ENCODE assay signal across 5 fruit fly cellular contexts in genomic region chr3L:1886125-1886544, dm6.
A peak's percentile ranks its signal among the peaks of the same experiment; 100 is the strongest.
TF ChIP-seq lines count a peak whose summit lies in the region.

No protein-coding gene starts in this region.

- TF ChIP-seq CTCF in whole organism, embryonic (GFP tag; optimal IDR thresholded peaks at IDR 0.05; lab: Kevin White, UChicago): peak; percentile 39

TF ChIP-seq in whole organism, adult, 20 proteins besides CTCF, POLR2A, EP300 and RAD21:
- peak; percentile 32 for TF ChIP-seq CG14711 (tag; optimal IDR thresholded peaks at IDR 0.05; lab: Kevin White, UChicago)
- no peak for TF ChIP-seq CG11617 (GFP tag; optimal IDR thresholded peaks at IDR 0.05; lab: Kevin White, UChicago)
- TF ChIP-seq tj (GFP tag; optimal IDR thresholded peaks at IDR 0.05; lab: Kevin White, UChicago): no peak
- no peak for TF ChIP-seq cic (GFP tag; optimal IDR thresholded peaks at IDR 0.05; lab: Kevin White, UChicago)
- peak; percentile 72 for TF ChIP-seq bab1 (GFP tag; optimal IDR thresholded peaks at IDR 0.05; lab: Kevin White, UChicago)
- TF ChIP-seq CG7101 (tag; optimal IDR thresholded peaks at IDR 0.05; lab: Kevin White, UChicago): peak; percentile 24
- no peak for TF ChIP-seq kay (GFP tag; lab: Kevin White, UChicago; ENCODE audit: borderline replicate concordance)
- TF ChIP-seq pad (GFP tag; optimal IDR thresholded peaks at IDR 0.05; lab: Kevin White, UChicago): peak; percentile 8

TF ChIP-seq in whole organism, embryonic, 481 proteins besides CTCF, POLR2A, EP300 and RAD21 (continues in another document):
- TF ChIP-seq Nf-YA (GFP tag; IDR thresholded peaks at IDR 0.05; lab: Robert Waterston, UW): peak; percentile 76
- peak; percentile 82 for TF ChIP-seq sim (GFP tag; IDR thresholded peaks at IDR 0.05; lab: Robert Waterston, UW)
- TF ChIP-seq CG9797 (GFP tag; optimal IDR thresholded peaks at IDR 0.05; lab: Kevin White, UChicago): no peak
- TF ChIP-seq CG17912 (GFP tag; optimal IDR thresholded peaks at IDR 0.05; lab: Kevin White, UChicago): peak; percentile 53
- TF ChIP-seq CG4424 (GFP tag; optimal IDR thresholded peaks at IDR 0.05; lab: Kevin White, UChicago): peak; percentile 86
- TF ChIP-seq CG8359 (GFP tag; optimal IDR thresholded peaks at IDR 0.05; lab: Kevin White, UChicago; ENCODE audit: borderline replicate concordance): peak; percentile 78
- TF ChIP-seq lmd (GFP tag; IDR thresholded peaks at IDR 0.05; lab: Robert Waterston, UW): peak; percentile 75
- peak; percentile 61 for TF ChIP-seq Dad (GFP tag; optimal IDR thresholded peaks at IDR 0.05; lab: Kevin White, UChicago)
- TF ChIP-seq NFAT (GFP tag; IDR thresholded peaks at IDR 0.05; lab: Robert Waterston, UW): peak; percentile 17; the same call in 1 of the 2 replicates
- peak; percentile 93 for TF ChIP-seq Xrp1 (GFP tag; IDR thresholded peaks at IDR 0.05; lab: Robert Waterston, UW)
- TF ChIP-seq CG34376 (GFP tag; optimal IDR thresholded peaks at IDR 0.05; lab: Kevin White, UChicago): no peak
- peak; percentile 67 for TF ChIP-seq CG4282 (GFP tag; optimal IDR thresholded peaks at IDR 0.05; lab: Kevin White, UChicago)
- TF ChIP-seq NK7.1 (GFP tag; optimal IDR thresholded peaks at IDR 0.05; lab: Kevin White, UChicago): peak; percentile 59
- TF ChIP-seq CG4820 (GFP tag; optimal IDR thresholded peaks at IDR 0.05; lab: Kevin White, UChicago): peak; percentile 88
- peak; percentile 91 for TF ChIP-seq CG8765 (GFP tag; IDR thresholded peaks at IDR 0.05; lab: Robert Waterston, UW)
- TF ChIP-seq CG14667 (GFP tag; IDR thresholded peaks at IDR 0.05; lab: Robert Waterston, UW): peak; percentile 75
- TF ChIP-seq emc (GFP tag; optimal IDR thresholded peaks at IDR 0.05; lab: Kevin White, UChicago): peak; percentile 40
- TF ChIP-seq dpn (GFP tag; optimal IDR thresholded peaks at IDR 0.05; lab: Kevin White, UChicago): peak; percentile 76 to 84
- peak; percentile 53 for TF ChIP-seq CG10565 (GFP tag; optimal IDR thresholded peaks at IDR 0.05; lab: Kevin White, UChicago)
- no peak for TF ChIP-seq Hmx (GFP tag; optimal IDR thresholded peaks at IDR 0.05; lab: Kevin White, UChicago)

TF ChIP-seq in whole organism, prepupa, 60 proteins besides CTCF, POLR2A, EP300 and RAD21 (continues in another document):
- peak; percentile 98 for TF ChIP-seq CG32006 (GFP tag; optimal IDR thresholded peaks at IDR 0.05; lab: Kevin White, UChicago)
- peak; percentile 92 for TF ChIP-seq CG34406 (GFP tag; optimal IDR thresholded peaks at IDR 0.05; lab: Kevin White, UChicago)
- TF ChIP-seq CG8319 (GFP tag; optimal IDR thresholded peaks at IDR 0.05; lab: Kevin White, UChicago): peak; percentile 94
- peak; percentile 98 for TF ChIP-seq OdsH (GFP tag; optimal IDR thresholded peaks at IDR 0.05; lab: Kevin White, UChicago)
- TF ChIP-seq Ets21C (GFP tag; optimal IDR thresholded peaks at IDR 0.05; lab: Kevin White, UChicago): peak; percentile 84
- TF ChIP-seq CG6163 (GFP tag; IDR thresholded peaks at IDR 0.05; lab: Robert Waterston, UW): peak; percentile 99
- TF ChIP-seq CG15336 (GFP tag; IDR thresholded peaks at IDR 0.05; lab: Robert Waterston, UW): peak; percentile 99
- TF ChIP-seq salr (GFP tag; optimal IDR thresholded peaks at IDR 0.05; lab: Kevin White, UChicago): peak; percentile 94 to 96
- TF ChIP-seq topi (GFP tag; optimal IDR thresholded peaks at IDR 0.05; lab: Kevin White, UChicago): peak; percentile 96
- TF ChIP-seq acj6 (GFP tag; optimal IDR thresholded peaks at IDR 0.05; lab: Kevin White, UChicago): peak; percentile 96
- TF ChIP-seq dsx (GFP tag; optimal IDR thresholded peaks at IDR 0.05; lab: Kevin White, UChicago; ENCODE audit: poor library complexity, severe bottlenecking): peak; percentile 96
- peak; percentile 98 for TF ChIP-seq CG10669 (GFP tag; optimal IDR thresholded peaks at IDR 0.05; lab: Kevin White, UChicago)
- peak; percentile 96 for TF ChIP-seq CG1621 (tag; optimal IDR thresholded peaks at IDR 0.05; lab: Kevin White, UChicago)
- peak; percentile 89 for TF ChIP-seq Sox15 (GFP tag; optimal IDR thresholded peaks at IDR 0.05; lab: Kevin White, UChicago)
- TF ChIP-seq Blimp-1 (GFP tag; optimal IDR thresholded peaks at IDR 0.05; lab: Kevin White, UChicago): peak; percentile 69
- peak; percentile 95 for TF ChIP-seq cyc (GFP tag; optimal IDR thresholded peaks at IDR 0.05; lab: Kevin White, UChicago)
- peak; percentile 91 for TF ChIP-seq Met (GFP tag; optimal IDR thresholded peaks at IDR 0.05; lab: Kevin White, UChicago)
- TF ChIP-seq Sox14 (GFP tag; optimal IDR thresholded peaks at IDR 0.05; lab: Kevin White, UChicago): peak; percentile 97
- peak; percentile 75 for TF ChIP-seq CG6854 (GFP tag; optimal IDR thresholded peaks at IDR 0.05; lab: Kevin White, UChicago)
- peak; percentile 97 for TF ChIP-seq CG7368 (GFP tag; optimal IDR thresholded peaks at IDR 0.05; lab: Kevin White, UChicago)
- peak; percentile 89 for TF ChIP-seq CG6792 (GFP tag; optimal IDR thresholded peaks at IDR 0.05; lab: Kevin White, UChicago)

TF ChIP-seq in whole organism, pupa, 21 proteins besides CTCF, POLR2A, EP300 and RAD21:
- TF ChIP-seq Pif1B (GFP tag; optimal IDR thresholded peaks at IDR 0.05; lab: Kevin White, UChicago) (peak; percentile 97), CG8301 (tag; optimal IDR thresholded peaks at IDR 0.05; lab: Kevin White, UChicago) (peak; percentile 99), CG4496 (GFP tag; IDR thresholded peaks at IDR 0.05; lab: Robert Waterston, UW) (peak; percentile 99), Snoo (tag; optimal IDR thresholded peaks at IDR 0.05; lab: Kevin White, UChicago) (peak; percentile 92), gl (tag; optimal IDR thresholded peaks at IDR 0.05; lab: Kevin White, UChicago) (peak; percentile 95), fd96Ca (GFP tag; IDR thresholded peaks at IDR 0.05; lab: Robert Waterston, UW) (peak; percentile 98), CG8159 (tag; optimal IDR thresholded peaks at IDR 0.05; lab: Kevin White, UChicago) (peak; percentile 98), CG9948 (tag; optimal IDR thresholded peaks at IDR 0.05; lab: Kevin White, UChicago) (peak; percentile 96), Ets98B (GFP tag; IDR thresholded peaks at IDR 0.05; lab: Robert Waterston, UW) (peak; percentile 99), CG12605 (GFP tag; IDR thresholded peaks at IDR 0.05; lab: Robert Waterston, UW) (peak; percentile 97), CG14655 (GFP tag; optimal IDR thresholded peaks at IDR 0.05; lab: Kevin White, UChicago) (peak; percentile 99), CG17806 (tag; optimal IDR thresholded peaks at IDR 0.05; lab: Kevin White, UChicago) (peak; percentile 98), Pif1A (GFP tag; optimal IDR thresholded peaks at IDR 0.05; lab: Kevin White, UChicago) (peak; percentile 98), EcR (GFP tag; optimal IDR thresholded peaks at IDR 0.05; lab: Kevin White, UChicago) (no peak), rn (GFP tag; IDR thresholded peaks at IDR 0.05; lab: Robert Waterston, UW) (peak; percentile 97), CG32121 (GFP tag; IDR thresholded peaks at IDR 0.05; lab: Robert Waterston, UW) (peak; percentile 99), D1 (tag; optimal IDR thresholded peaks at IDR 0.05; lab: Kevin White, UChicago) (peak; percentile 90), CG10348 (GFP tag; IDR thresholded peaks at IDR 0.05; lab: Robert Waterston, UW) (peak; percentile 92), CG13204 (GFP tag; optimal IDR thresholded peaks at IDR 0.05; lab: Kevin White, UChicago) (peak; percentile 91), CG34367 (tag; optimal IDR thresholded peaks at IDR 0.05; lab: Kevin White, UChicago) (peak; percentile 98), CG15710 (tag; optimal IDR thresholded peaks at IDR 0.05; lab: Kevin White, UChicago) (peak; percentile 97)

TF ChIP-seq in whole organism, wandering third instar larva, 38 proteins besides CTCF, POLR2A, EP300 and RAD21 (continues in another document):
- TF ChIP-seq br (GFP tag; optimal IDR thresholded peaks at IDR 0.05; lab: Kevin White, UChicago) (peak; percentile 86), OdsH (GFP tag; optimal IDR thresholded peaks at IDR 0.05; lab: Kevin White, UChicago) (peak; percentile 85), dmrt93B (GFP tag; optimal IDR thresholded peaks at IDR 0.05; lab: Kevin White, UChicago) (peak; percentile 75), Dif (GFP tag; optimal IDR thresholded peaks at IDR 0.05; lab: Kevin White, UChicago; ENCODE audit: partially characterized antibody) (no peak), sage (GFP tag; optimal IDR thresholded peaks at IDR 0.05; lab: Kevin White, UChicago) (peak; percentile 83), h (GFP tag; optimal IDR thresholded peaks at IDR 0.05; lab: Kevin White, UChicago) (peak; percentile 98), HLH106 (tag; optimal IDR thresholded peaks at IDR 0.05; lab: Kevin White, UChicago) (peak; percentile 95), rgr (GFP tag; optimal IDR thresholded peaks at IDR 0.05; lab: Kevin White, UChicago) (peak; percentile 88), fru (GFP tag; optimal IDR thresholded peaks at IDR 0.05; lab: Kevin White, UChicago) (peak; percentile 90), Jra (GFP tag; optimal IDR thresholded peaks at IDR 0.05; lab: Kevin White, UChicago) (peak; percentile 74), GATAd (GFP tag; optimal IDR thresholded peaks at IDR 0.05; lab: Kevin White, UChicago) (no peak), Hr83 (GFP tag; optimal IDR thresholded peaks at IDR 0.05; lab: Kevin White, UChicago; ENCODE audit: poor library complexity, severe bottlenecking) (peak; percentile 78), Vsx2 (GFP tag; optimal IDR thresholded peaks at IDR 0.05; lab: Kevin White, UChicago; ENCODE audit: partially characterized antibody) (no peak), usp (GFP tag; optimal IDR thresholded peaks at IDR 0.05; lab: Kevin White, UChicago) (no peak), Sp1 (GFP tag; optimal IDR thresholded peaks at IDR 0.05; lab: Kevin White, UChicago) (peak; percentile 87), Rel (GFP tag; optimal IDR thresholded peaks at IDR 0.05; lab: Kevin White, UChicago) (peak; percentile 54), Rel (tag; optimal IDR thresholded peaks at IDR 0.05; lab: Kevin White, UChicago) (peak; percentile 60), dl (GFP tag; optimal IDR thresholded peaks at IDR 0.05; lab: Kevin White, UChicago; ENCODE audit: insufficient read depth in 1 of 2, partially characterized antibody in 2 of 2) (no peak), tai (GFP tag; optimal IDR thresholded peaks at IDR 0.05; lab: Kevin White, UChicago) (peak; percentile 79), CrebA (GFP tag; optimal IDR thresholded peaks at IDR 0.05; lab: Kevin White, UChicago; ENCODE audit: borderline replicate concordance) (peak; percentile 33), Myc (optimal IDR thresholded peaks at IDR 0.05; lab: Kevin White, UChicago) (no peak), foxo (GFP tag; optimal IDR thresholded peaks at IDR 0.05; lab: Kevin White, UChicago) (peak; percentile 69 to 90), jim (GFP tag; optimal IDR thresholded peaks at IDR 0.05; lab: Kevin White, UChicago) (no peak), N (GFP tag; optimal IDR thresholded peaks at IDR 0.05; lab: Kevin White, UChicago) (no peak), Hnf4 (GFP tag; optimal IDR thresholded peaks at IDR 0.05; lab: Kevin White, UChicago) (peak; percentile 74), dsf (GFP tag; optimal IDR thresholded peaks at IDR 0.05; lab: Kevin White, UChicago; ENCODE audit: borderline replicate concordance) (peak; percentile 52), sv (GFP tag; optimal IDR thresholded peaks at IDR 0.05; lab: Kevin White, UChicago) (peak; percentile 50), Hr78 (GFP tag; optimal IDR thresholded peaks at IDR 0.05; lab: Kevin White, UChicago) (no peak)
